Fruit fly (Drosophila melanogaster) whole organism, larva: ENCODE measurements around the gene CG7523.

Source experiments
- noc ChIP-seq: fragments of 200-800 bp; sonication (Bioruptor generic); optimal IDR thresholded peaks from 3 replicates; lab custom pipeline; 2019; ENCODE audit warnings: missing biosample characterization, mild to moderate bottlenecking, missing genetic modification characterization, moderate library complexity

The CG7523 gene

dm6 chr3R:17646102-17647050, 24.3 kb downstream of the CG7523 start:
- TF ChIP-seq noc (tag; lab: Kevin White, UChicago), result no peak

- no peak for TF ChIP-seq noc (tag; lab: Kevin White, UChicago)
Measured at dm6 chr3R:17645239-17645638, 25.5 kb downstream of the CG7523 start.

- TF ChIP-seq noc (tag; lab: Kevin White, UChicago), result no peak
Measured at dm6 chr3R:17644019-17644418, 26.7 kb downstream of the CG7523 start.

- no peak for TF ChIP-seq noc (tag; lab: Kevin White, UChicago)
Measured at dm6 chr3R:17631176-17631865, 39.4 kb downstream of the CG7523 start.

dm6 chr3R:17630417-17630816, 40.3 kb downstream of the CG7523 start, which contains the start of gene CG43175:
Gene CG43175, plus strand, starts transcription at chr3R:17630717.
- TF ChIP-seq noc (tag; lab: Kevin White, UChicago), result no peak

- no peak for TF ChIP-seq noc (tag; lab: Kevin White, UChicago)
Measured at dm6 chr3R:17626827-17627226, 43.9 kb downstream of the CG7523 start, which contains the start of gene CG14325. Gene CG14325, plus strand, starts transcription at chr3R:17627127.

dm6 chr3R:17624968-17625367, 45.7 kb downstream of the CG7523 start, which contains the start of gene AttD:
Gene AttD, plus strand, starts transcription at chr3R:17625268.
- no peak for TF ChIP-seq noc (tag; lab: Kevin White, UChicago)

- TF ChIP-seq noc (tag; lab: Kevin White, UChicago), result no peak
Measured at dm6 chr3R:17624549-17624948, 46.1 kb downstream of the CG7523 start.

- TF ChIP-seq noc (tag; lab: Kevin White, UChicago), result no peak
Measured at dm6 chr3R:17622062-17622766, 48.5 kb downstream of the CG7523 start, which contains the start of gene CG14323. Gene CG14323, minus strand, starts transcription at chr3R:17622112.

- peak; percentile 26 for TF ChIP-seq noc (tag; lab: Kevin White, UChicago)
Measured at dm6 chr3R:17619726-17620282, 50.9 kb downstream of the CG7523 start.
